Fruit fly (Drosophila melanogaster) S2 (cell line): ENCODE measurements around the gene Pbgs.

Source experiments
- CG8478 ChIP-seq: fragments of >200 bp; optimal IDR thresholded peaks from 2 replicates; lab custom pipeline; 2018
- CTCF ChIP-seq, 2 experiments: fragments of >200 bp; optimal IDR thresholded peaks; 2 replicates each; lab custom pipeline; 2018

Gene Pbgs

dm6 chr3L:12271195-12271618 lies at the start of gene Pbgs:
Pbgs (minus strand) TSS chr3L:12271345.
- TF ChIP-seq CTCF (optimal IDR thresholded peaks at IDR 0.05; lab: Kevin White, UChicago): no peak
- TF ChIP-seq CG8478 (lab: Kevin White, UChicago): no peak

dm6 chr3L:12319782-12320181 lies 48.6 kb upstream of the Pbgs start:
- TF ChIP-seq CG8478 (lab: Kevin White, UChicago) (no peak), CTCF (optimal IDR thresholded peaks at IDR 0.05; lab: Kevin White, UChicago) (no peak)

dm6 chr3L:12313280-12313679 lies 42.1 kb upstream of the Pbgs start:
- TF ChIP-seq CG8478 (lab: Kevin White, UChicago) (no peak), CTCF (optimal IDR thresholded peaks at IDR 0.05; lab: Kevin White, UChicago) (no peak)

dm6 chr3L:12310505-12310904 lies 39.4 kb upstream of the Pbgs start, which contains the start of gene CG44355:
CG44355 (plus strand) TSS chr3L:12310805.
- TF ChIP-seq CG8478 (lab: Kevin White, UChicago) (no peak), CTCF (optimal IDR thresholded peaks at IDR 0.05; lab: Kevin White, UChicago) (no peak)

dm6 chr3L:12305896-12306295 lies 34.8 kb upstream of the Pbgs start:
- TF ChIP-seq CG8478 (lab: Kevin White, UChicago) (no peak), CTCF (optimal IDR thresholded peaks at IDR 0.05; lab: Kevin White, UChicago) (no peak)

dm6 chr3L:12298092-12298491 lies 26.9 kb upstream of the Pbgs start:
- TF ChIP-seq CTCF (optimal IDR thresholded peaks at IDR 0.05; lab: Kevin White, UChicago): no peak
- no peak for TF ChIP-seq CG8478 (lab: Kevin White, UChicago)

- TF ChIP-seq CG8478 (lab: Kevin White, UChicago): no peak
- TF ChIP-seq CTCF (optimal IDR thresholded peaks at IDR 0.05; lab: Kevin White, UChicago): no peak
These were observed 25.0 kb upstream of the Pbgs start, which contains the start of gene CG4328 for dm6 chr3L:12296073-12296527. CG4328 (minus strand) TSS chr3L:12296123.

dm6 chr3L:12294602-12295001 lies 23.5 kb upstream of the Pbgs start:
- no peak for TF ChIP-seq CTCF (optimal IDR thresholded peaks at IDR 0.05; lab: Kevin White, UChicago)
- TF ChIP-seq CG8478 (lab: Kevin White, UChicago): no peak

- no peak for TF ChIP-seq CG8478 (lab: Kevin White, UChicago)
These were observed 19.4 kb upstream of the Pbgs start for dm6 chr3L:12290556-12290955.

dm6 chr3L:12289664-12290063 lies 18.5 kb upstream of the Pbgs start:
- TF ChIP-seq CTCF (optimal IDR thresholded peaks at IDR 0.05; lab: Kevin White, UChicago): no peak
- no peak for TF ChIP-seq CG8478 (lab: Kevin White, UChicago)

- TF ChIP-seq CG8478 (lab: Kevin White, UChicago): no peak
- no peak for TF ChIP-seq CTCF (optimal IDR thresholded peaks at IDR 0.05; lab: Kevin White, UChicago)
These were observed 16.2 kb upstream of the Pbgs start for dm6 chr3L:12287370-12287769.

dm6 chr3L:12277880-12278287 lies 6.7 kb upstream of the Pbgs start:
- TF ChIP-seq CTCF (optimal IDR thresholded peaks at IDR 0.05; lab: Kevin White, UChicago) (no peak), CG8478 (lab: Kevin White, UChicago) (no peak)

- no peak for TF ChIP-seq CG8478 (lab: Kevin White, UChicago)
- TF ChIP-seq CTCF (optimal IDR thresholded peaks at IDR 0.05; lab: Kevin White, UChicago): no peak
These were observed 6.1 kb upstream of the Pbgs start, which contains the start of the genes Sms and INPP5E for dm6 chr3L:12277054-12277879. Sms (minus strand) TSS chr3L:12277251. INPP5E (plus strand) TSS chr3L:12277655.

dm6 chr3L:12276495-12276894 lies 5.3 kb upstream of the Pbgs start:
- TF ChIP-seq CTCF (optimal IDR thresholded peaks at IDR 0.05; lab: Kevin White, UChicago) (no peak), CG8478 (lab: Kevin White, UChicago) (no peak)

- TF ChIP-seq CTCF (optimal IDR thresholded peaks at IDR 0.05; lab: Kevin White, UChicago) (no peak), CG8478 (lab: Kevin White, UChicago) (no peak)
These were observed 4.5 kb upstream of the Pbgs start for dm6 chr3L:12275572-12276042.
